Fruit fly (Drosophila melanogaster) whole organism, adult: ENCODE measurements around the gene Sfp87B.

Source experiments
- CG11617 ChIP-seq: fragments of 200-800 bp; sonication (Bioruptor generic); optimal IDR thresholded peaks from 2 replicates; lab custom pipeline; 2017; ENCODE audit warnings: mild to moderate bottlenecking, missing biosample characterization, missing genetic modification reagents, missing genetic modification characterization
- CG14711 ChIP-seq: fragments of 200-800 bp; sonication (Bioruptor generic); optimal IDR thresholded peaks from 2 replicates; lab custom pipeline; 2018; ENCODE audit warnings: missing biosample characterization, mild to moderate bottlenecking, missing genetic modification characterization, moderate library complexity
- CG7045 ChIP-seq: fragments of 200-800 bp; sonication (Bioruptor generic); optimal IDR thresholded peaks from 2 replicates; lab custom pipeline; 2017; ENCODE audit warnings: missing biosample characterization, mild to moderate bottlenecking, missing genetic modification characterization
- Hr96 ChIP-seq: fragments of 200-800 bp; sonication (Bioruptor generic); optimal IDR thresholded peaks from 2 replicates; lab custom pipeline; 2016; ENCODE audit warnings: missing biosample characterization, missing genetic modification characterization
- Mnt ChIP-seq: fragments of 200-800 bp; sonication (Bioruptor generic); optimal IDR thresholded peaks from 2 replicates; lab custom pipeline; 2016; ENCODE audit warnings: missing biosample characterization, mild to moderate bottlenecking, missing genetic modification characterization
- bab1 ChIP-seq: fragments of 200-800 bp; sonication (Bioruptor generic); optimal IDR thresholded peaks from 3 replicates; lab custom pipeline; 2019; ENCODE audit warnings: missing biosample characterization, mild to moderate bottlenecking, missing genetic modification characterization, moderate library complexity
- cnc ChIP-seq, 2 experiments: fragments of >200 bp; optimal IDR thresholded peaks; 2 replicates each; lab custom pipeline; 2017
- kay ChIP-seq: fragments of 200-800 bp; sonication (Bioruptor generic); peaks from one replicate; lab custom pipeline; 2016; ENCODE audit warnings: missing biosample characterization, missing genetic modification characterization, borderline replicate concordance
- pad ChIP-seq: fragments of 200-800 bp; sonication (Bioruptor generic); optimal IDR thresholded peaks from 3 replicates; lab custom pipeline; 2017; ENCODE audit warnings: missing biosample characterization, missing genetic modification characterization, mild to moderate bottlenecking, moderate library complexity, missing genetic modification reagents
- tj ChIP-seq: fragments of 200-800 bp; sonication (Bioruptor generic); optimal IDR thresholded peaks from 3 replicates; lab custom pipeline; 2017; ENCODE audit warnings: missing biosample characterization, mild to moderate bottlenecking, missing genetic modification characterization, moderate library complexity
- toe ChIP-seq: fragments of 200-800 bp; sonication (Bioruptor generic); optimal IDR thresholded peaks from 2 replicates; lab custom pipeline; 2016; ENCODE audit warnings: missing biosample characterization, missing genetic modification characterization

DNA sequence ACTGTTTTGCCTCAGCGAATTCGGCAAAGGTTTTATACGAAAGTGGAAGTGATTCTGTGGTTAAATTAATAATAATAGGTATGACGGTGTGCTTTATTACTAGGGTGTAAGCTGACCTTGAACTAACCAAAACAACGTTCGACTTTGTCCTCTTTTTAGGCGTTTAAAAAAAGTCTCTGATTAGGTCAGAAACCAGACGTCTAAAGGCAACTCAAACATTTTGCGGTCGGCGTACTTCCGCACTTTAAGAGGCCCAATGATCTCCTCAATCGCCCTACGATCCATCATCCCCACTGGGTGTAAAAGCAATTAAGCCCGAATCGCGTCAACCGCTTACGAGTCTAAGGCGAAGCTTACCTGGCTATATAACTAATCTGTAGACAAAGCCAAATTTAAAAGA, 33.8 kb upstream of the Sfp87B start, which contains the start of gene Cyp313a3:
- no peak for TF ChIP-seq kay
- TF ChIP-seq CG14711 (tag; lab: Kevin White, UChicago) = no peak
- no peak for TF ChIP-seq Hr96 (GFP tag; lab: Kevin White, UChicago)
- no peak for TF ChIP-seq bab1 (GFP tag; lab: Kevin White, UChicago)
- no peak for TF ChIP-seq pad (GFP tag; lab: Kevin White, UChicago)
- no peak for TF ChIP-seq CG11617 (GFP tag; lab: Kevin White, UChicago)
- TF ChIP-seq CG7045 (GFP tag; lab: Kevin White, UChicago) = no peak
- TF ChIP-seq tj (GFP tag; lab: Kevin White, UChicago) = no peak
- TF ChIP-seq toe (GFP tag; lab: Kevin White, UChicago) = no peak
- TF ChIP-seq Mnt (GFP tag; lab: Kevin White, UChicago) = no peak
- no peak for TF ChIP-seq cnc (optimal IDR thresholded peaks at IDR 0.05; lab: Kevin White, UChicago)
